Worm (Caenorhabditis elegans) whole organism, mixed stage, embryonic: Measurements from ENCODE around the gene Y116A8A.2.

Experiments used
- blmp-1 ChIP-seq: fragments of 150-350 bp; optimal IDR thresholded peaks from 2 replicates; lab custom pipeline; 2014; ENCODE audit warnings: missing biosample characterization, missing genetic modification characterization
- ces-1 ChIP-seq: fragments of 150-350 bp; optimal IDR thresholded peaks from 2 replicates; lab custom pipeline; 2014; ENCODE audit warnings: missing biosample characterization, missing genetic modification reagents, missing genetic modification characterization
- elt-1 ChIP-seq: sonication (generic microtip); optimal IDR thresholded peaks from 2 replicates; lab custom pipeline; 2017; ENCODE audit warnings: missing genetic modification characterization, mild to moderate bottlenecking, missing compliant biosample characterization, antibody characterized with exemption, moderate library complexity, borderline replicate concordance; ENCODE audit not compliant: insufficient read depth
- elt-3 ChIP-seq: fragments of 150-350 bp; optimal IDR thresholded peaks from 2 replicates; lab custom pipeline; 2014; ENCODE audit warnings: missing biosample characterization, missing genetic modification characterization
- lin-13 ChIP-seq: fragments of 150-350 bp; optimal IDR thresholded peaks from 2 replicates; lab custom pipeline; 2014; ENCODE audit warnings: missing biosample characterization, missing genetic modification characterization
- mab-5 ChIP-seq: fragments of 150-350 bp; optimal IDR thresholded peaks from 2 replicates; lab custom pipeline; 2014; ENCODE audit warnings: missing biosample characterization, missing genetic modification characterization
- nhr-2 ChIP-seq: fragments of 150-350 bp; optimal IDR thresholded peaks from 2 replicates; lab custom pipeline; 2014; ENCODE audit warnings: missing biosample characterization, missing genetic modification characterization
- nhr-237 ChIP-seq: fragments of 150-350 bp; optimal IDR thresholded peaks from 2 replicates; lab custom pipeline; 2014; ENCODE audit warnings: missing biosample characterization, missing genetic modification characterization
- nhr-28 ChIP-seq: fragments of 150-350 bp; optimal IDR thresholded peaks from 2 replicates; lab custom pipeline; 2014; ENCODE audit warnings: missing biosample characterization, missing genetic modification characterization
- pha-4 ChIP-seq: fragments of 150-350 bp; optimal IDR thresholded peaks from 2 replicates; lab custom pipeline; 2018; ENCODE audit warnings: missing biosample characterization, missing genetic modification reagents, missing genetic modification characterization
- snpc-4 ChIP-seq: fragments of 150-350 bp; optimal IDR thresholded peaks from 2 replicates; lab custom pipeline; 2014; ENCODE audit warnings: missing biosample characterization, missing genetic modification characterization
- sptf-1 ChIP-seq: sonication (generic microtip); optimal IDR thresholded peaks from 2 replicates; lab custom pipeline; 2017; ENCODE audit warnings: mild to moderate bottlenecking, missing genetic modification characterization, moderate library complexity, missing compliant biosample characterization
- unc-62 ChIP-seq: fragments of 150-350 bp; optimal IDR thresholded peaks from 2 replicates; lab custom pipeline; 2014; ENCODE audit warnings: missing biosample characterization, missing genetic modification reagents, missing genetic modification characterization
- ztf-11 ChIP-seq: fragments of 150-350 bp; optimal IDR thresholded peaks from 2 replicates; lab custom pipeline; 2014; ENCODE audit warnings: missing biosample characterization, missing genetic modification characterization

DNA sequence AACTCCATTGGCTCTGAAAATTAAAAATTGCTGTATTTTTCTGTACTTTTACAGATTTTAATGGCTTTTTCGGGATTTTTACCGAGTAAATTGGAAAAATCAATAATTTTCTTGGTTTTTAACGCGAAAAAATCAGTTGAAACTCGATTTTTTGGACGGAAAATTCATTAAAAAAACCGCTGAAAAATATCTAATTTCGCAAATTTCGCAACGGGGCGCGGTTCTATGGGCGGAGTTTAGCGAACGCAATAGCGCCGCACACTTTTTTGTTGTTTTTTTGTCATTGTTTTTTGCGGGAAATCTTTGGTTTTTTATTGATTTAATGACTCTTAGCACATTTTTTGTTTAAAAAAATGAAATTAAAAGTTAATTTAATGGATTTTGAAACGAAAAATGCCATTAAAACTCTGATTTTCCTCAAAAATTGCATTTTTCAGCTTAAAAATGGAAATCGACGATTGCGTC, 49.7 kb upstream of the Y116A8A.2 start, which contains the start of the genes mel-46 and lsy-13:
- TF ChIP-seq elt-1 (tag; lab: Kevin White, UChicago) (no peak), ztf-11 (no peak), lin-13 (tag; lab: Kevin White, UChicago) (peak; percentile 10), snpc-4 (no peak), nhr-2 (tag; lab: Kevin White, UChicago) (no peak), blmp-1 (tag; lab: Kevin White, UChicago) (no peak), elt-3 (no peak), mab-5 (tag; lab: Kevin White, UChicago) (peak; percentile 54), pha-4 (no peak), nhr-28 (tag; lab: Kevin White, UChicago) (no peak), nhr-237 (tag; lab: Kevin White, UChicago) (no peak), unc-62 (GFP tag; lab: Kevin White, UChicago) (no peak), sptf-1 (tag; lab: Kevin White, UChicago) (peak; percentile 80), ces-1 (GFP tag; lab: Kevin White, UChicago) (peak; percentile 63)
